Fruit fly (Drosophila melanogaster) whole organism, embryonic: ENCODE data around the gene RpS28a.

Experiments used
- Awh ChIP-seq: fragments of 200-800 bp; sonication (Bioruptor generic); IDR thresholded peaks from 2 replicates; pipeline ENCODE4, ENCODE4 v1.3.6; 2022; ENCODE audit warnings: missing biosample characterization, missing genetic modification characterization
- BEAF-32 ChIP-seq: fragments of 200-800 bp; sonication (Bioruptor generic); optimal IDR thresholded peaks from 3 replicates; lab custom pipeline; 2017; ENCODE audit warnings: missing biosample characterization, missing genetic modification characterization, mild to moderate bottlenecking, moderate library complexity, missing genetic modification reagents
- CG10147 ChIP-seq: fragments of 200-800 bp; sonication (Bioruptor generic); optimal IDR thresholded peaks from 2 replicates; lab custom pipeline; 2019; ENCODE audit warnings: missing biosample characterization, mild to moderate bottlenecking, missing genetic modification characterization, moderate library complexity
- CG10209 ChIP-seq: fragments of 200-800 bp; sonication (Bioruptor generic); optimal IDR thresholded peaks from 3 replicates; lab custom pipeline; 2017; ENCODE audit warnings: missing biosample characterization, mild to moderate bottlenecking, missing genetic modification characterization, missing genetic modification reagents
- CG10274 ChIP-seq: fragments of 200-800 bp; sonication (Bioruptor generic); optimal IDR thresholded peaks from 3 replicates; lab custom pipeline; 2017; ENCODE audit warnings: missing biosample characterization, mild to moderate bottlenecking, missing genetic modification characterization
- CG10462 ChIP-seq: fragments of 200-800 bp; sonication (Bioruptor generic); optimal IDR thresholded peaks from 2 replicates; lab custom pipeline; 2016; ENCODE audit warnings: missing biosample characterization, missing genetic modification characterization
- CG11456 ChIP-seq: fragments of 200-800 bp; sonication (Bioruptor generic); IDR thresholded peaks from 3 replicates; pipeline ENCODE4 v1.3.6; 2022; ENCODE audit warnings: missing biosample characterization, missing genetic modification characterization
- CG12071 ChIP-seq: fragments of 200-800 bp; sonication (Bioruptor generic); optimal IDR thresholded peaks from 3 replicates; lab custom pipeline; 2018; ENCODE audit warnings: missing biosample characterization, mild to moderate bottlenecking, missing genetic modification characterization
- CG15514 ChIP-seq: fragments of 200-800 bp; sonication (Bioruptor generic); optimal IDR thresholded peaks from 3 replicates; lab custom pipeline; 2017; ENCODE audit warnings: missing biosample characterization, missing genetic modification characterization, mild to moderate bottlenecking, moderate library complexity, missing genetic modification reagents
- CG16815 ChIP-seq: fragments of 200-800 bp; sonication (Bioruptor generic); optimal IDR thresholded peaks from 3 replicates; lab custom pipeline; 2017; ENCODE audit warnings: missing biosample characterization, mild to moderate bottlenecking, missing genetic modification characterization
- CG16863 ChIP-seq: fragments of 200-800 bp; sonication (Bioruptor generic); optimal IDR thresholded peaks from 3 replicates; lab custom pipeline; 2016; ENCODE audit warnings: missing biosample characterization, missing genetic modification characterization
- CG18599 ChIP-seq: fragments of 200-800 bp; sonication (Bioruptor generic); optimal IDR thresholded peaks from 3 replicates; lab custom pipeline; 2017; ENCODE audit warnings: missing biosample characterization, missing genetic modification characterization, mild to moderate bottlenecking, moderate library complexity, missing genetic modification reagents
- CG2712 ChIP-seq: fragments of 200-800 bp; optimal IDR thresholded peaks from 3 replicates; lab custom pipeline; 2019; ENCODE audit warnings: missing biosample characterization, mild to moderate bottlenecking, missing genetic modification characterization, moderate library complexity
- CG30403 ChIP-seq: fragments of 200-800 bp; sonication (Bioruptor generic); optimal IDR thresholded peaks from 3 replicates; lab custom pipeline; 2016; ENCODE audit warnings: missing biosample characterization, missing genetic modification characterization
- CG31441 ChIP-seq: fragments of 200-800 bp; sonication (Bioruptor generic); IDR thresholded peaks from 2 replicates; pipeline ENCODE4 v1.3.6; 2022; ENCODE audit warnings: missing biosample characterization, missing genetic modification characterization
- CG3407 ChIP-seq: fragments of 200-800 bp; sonication (Bioruptor generic); optimal IDR thresholded peaks from 2 replicates; lab custom pipeline; 2018; ENCODE audit warnings: missing biosample characterization, mild to moderate bottlenecking, missing genetic modification characterization
- CG3838 ChIP-seq: fragments of 200-800 bp; sonication (Bioruptor generic); optimal IDR thresholded peaks from 3 replicates; lab custom pipeline; 2016; ENCODE audit warnings: missing biosample characterization, missing genetic modification characterization
- CG6813 ChIP-seq: fragments of 200-800 bp; sonication (Bioruptor generic); optimal IDR thresholded peaks from 2 replicates; lab custom pipeline; 2017; ENCODE audit warnings: missing biosample characterization, missing genetic modification characterization, mild to moderate bottlenecking, moderate library complexity, missing genetic modification reagents
- CG7987 ChIP-seq: fragments of 200-800 bp; sonication (Bioruptor generic); optimal IDR thresholded peaks from 2 replicates; lab custom pipeline; 2018; ENCODE audit warnings: missing biosample characterization, mild to moderate bottlenecking, missing genetic modification characterization, moderate library complexity
- CG8290 ChIP-seq, 3 experiments: fragments of 200-800 bp; sonication (Bioruptor generic); optimal IDR thresholded peaks; 2 replicates each; lab custom pipeline; 2016 to 2019; ENCODE audit warnings: missing biosample characterization in 3 of 3, missing genetic modification characterization in 3 of 3, mild to moderate bottlenecking in 2 of 3, moderate library complexity in 1 of 3
- CG8359 ChIP-seq: fragments of 200-800 bp; sonication (Bioruptor generic); optimal IDR thresholded peaks from 2 replicates; lab custom pipeline; 2017; ENCODE audit warnings: missing biosample characterization, mild to moderate bottlenecking, missing genetic modification characterization, borderline replicate concordance
- CG8388 ChIP-seq: fragments of 200-800 bp; sonication (Bioruptor generic); optimal IDR thresholded peaks from 2 replicates; lab custom pipeline; 2019; ENCODE audit warnings: missing biosample characterization, mild to moderate bottlenecking, missing genetic modification characterization, moderate library complexity
- CG9817 ChIP-seq: fragments of 200-800 bp; sonication (Bioruptor generic); optimal IDR thresholded peaks from 2 replicates; lab custom pipeline; 2018; ENCODE audit warnings: missing biosample characterization, mild to moderate bottlenecking, missing genetic modification characterization, moderate library complexity
- D ChIP-seq, 2 experiments: fragments of 200-800 bp in 1 of 2; fragments of >200 bp in 1 of 2; sonication (Bioruptor generic) in 1 of 2; optimal IDR thresholded peaks; 2 replicates in 1 of 2; 3 replicates in 1 of 2; lab custom pipeline; 2017; ENCODE audit warnings: mild to moderate bottlenecking in 1 of 2, missing biosample characterization in 1 of 2, missing genetic modification characterization in 1 of 2, missing genetic modification reagents in 1 of 2
- Dll ChIP-seq: fragments of 200-800 bp; sonication (Bioruptor generic); IDR thresholded peaks from 4 replicates; pipeline ENCODE4 v1.3.6; 2022; ENCODE audit warnings: missing biosample characterization, missing genetic modification characterization; ENCODE audit not compliant: partially characterized antibody
- GATAe ChIP-seq: fragments of 200-800 bp; sonication (Bioruptor generic); conservative IDR thresholded peaks from 2 replicates; pipeline ENCODE4 v1.3.6; 2022; ENCODE audit warnings: missing biosample characterization, missing genetic modification characterization
- Gug ChIP-seq: fragments of 200-800 bp; sonication (Bioruptor generic); IDR thresholded peaks from 4 replicates; pipeline ENCODE4 v1.3.6; 2022; ENCODE audit warnings: missing biosample characterization, missing genetic modification characterization
- HLH54F ChIP-seq: fragments of 200-800 bp; sonication (Bioruptor generic); optimal IDR thresholded peaks from 3 replicates; lab custom pipeline; 2016; ENCODE audit warnings: missing biosample characterization, missing genetic modification characterization
- Hand ChIP-seq: fragments of 200-800 bp; sonication (Bioruptor generic); optimal IDR thresholded peaks from 2 replicates; lab custom pipeline; 2017; ENCODE audit warnings: mild to moderate bottlenecking, missing biosample characterization, missing genetic modification reagents, missing genetic modification characterization
- Hr78 ChIP-seq, 2 experiments: fragments of 200-800 bp in 1 of 2; fragments of >200 bp in 1 of 2; sonication (Bioruptor generic) in 1 of 2; optimal IDR thresholded peaks; 2 replicates each; lab custom pipeline; 2017 to 2019; ENCODE audit warnings: missing biosample characterization in 2 of 2, missing genetic modification characterization in 2 of 2, mild to moderate bottlenecking in 1 of 2, moderate library complexity in 1 of 2
- Lim3 ChIP-seq: fragments of 200-800 bp; sonication (Bioruptor generic); IDR thresholded peaks from 2 replicates; pipeline ENCODE4 v1.3.6; 2022; ENCODE audit warnings: missing biosample characterization, missing genetic modification characterization
- Side ChIP-seq: fragments of 200-800 bp; sonication (Bioruptor generic); optimal IDR thresholded peaks from 2 replicates; lab custom pipeline; 2016; ENCODE audit warnings: missing biosample characterization, missing genetic modification characterization
- ap ChIP-seq: fragments of 200-800 bp; sonication (Bioruptor generic); IDR thresholded peaks from 2 replicates; pipeline ENCODE4 v1.3.6; 2022; ENCODE audit warnings: missing biosample characterization, missing genetic modification characterization
- az2 ChIP-seq: fragments of 200-800 bp; sonication (Bioruptor generic); optimal IDR thresholded peaks from 3 replicates; lab custom pipeline; 2016; ENCODE audit warnings: missing biosample characterization, missing genetic modification characterization
- btn ChIP-seq: fragments of 200-800 bp; sonication (Bioruptor generic); optimal IDR thresholded peaks from 2 replicates; lab custom pipeline; 2016; ENCODE audit warnings: missing biosample characterization, missing genetic modification characterization
- cas ChIP-seq: fragments of 200-800 bp; sonication (Bioruptor generic); IDR thresholded peaks from 2 replicates; pipeline ENCODE4 v1.3.6; 2022; ENCODE audit warnings: missing biosample characterization, missing genetic modification characterization
- dmrt99B ChIP-seq: fragments of 200-800 bp; sonication (Bioruptor generic); optimal IDR thresholded peaks from 2 replicates; lab custom pipeline; 2018; ENCODE audit warnings: missing biosample characterization, mild to moderate bottlenecking, missing genetic modification characterization, moderate library complexity
- ewg ChIP-seq: fragments of 200-800 bp; sonication (Bioruptor generic); optimal IDR thresholded peaks from 3 replicates; lab custom pipeline; 2017; ENCODE audit warnings: mild to moderate bottlenecking, missing biosample characterization, missing genetic modification reagents, missing genetic modification characterization
- gt ChIP-seq: fragments of 200-800 bp; sonication (Bioruptor generic); IDR thresholded peaks from 2 replicates; pipeline ENCODE4 v1.3.6; 2022; ENCODE audit warnings: missing biosample characterization, missing genetic modification characterization
- hbn ChIP-seq: fragments of 200-800 bp; sonication (Bioruptor generic); IDR thresholded peaks from 2 replicates; pipeline ENCODE4 v1.3.6; 2022; ENCODE audit warnings: missing biosample characterization, missing genetic modification characterization; ENCODE audit not compliant: partially characterized antibody
- lola ChIP-seq, 3 experiments: fragments of >200 bp in 2 of 3; fragments of 200-800 bp in 1 of 3; sonication (Bioruptor generic) in 1 of 3; optimal IDR thresholded peaks; 2 replicates each; lab custom pipeline; 2017 to 2019; ENCODE audit warnings: missing biosample characterization in 3 of 3, missing genetic modification characterization in 3 of 3, mild to moderate bottlenecking in 1 of 3, moderate library complexity in 1 of 3
- pho ChIP-seq: fragments of 200-800 bp; sonication (Bioruptor generic); optimal IDR thresholded peaks from 2 replicates; lab custom pipeline; 2016; ENCODE audit warnings: missing biosample characterization, missing genetic modification characterization
- pros ChIP-seq: fragments of 200-800 bp; sonication (Bioruptor generic); optimal IDR thresholded peaks from 3 replicates; lab custom pipeline; 2019; ENCODE audit warnings: missing biosample characterization, mild to moderate bottlenecking, missing genetic modification characterization, moderate library complexity
- shn ChIP-seq: fragments of 200-800 bp; sonication (Bioruptor generic); optimal IDR thresholded peaks from 3 replicates; lab custom pipeline; 2016; ENCODE audit warnings: missing biosample characterization, missing genetic modification characterization
- tll ChIP-seq, 2 experiments: fragments of 200-800 bp in 1 of 2; fragments of >200 bp in 1 of 2; sonication (Bioruptor generic) in 1 of 2; optimal IDR thresholded peaks; 2 replicates each; lab custom pipeline; 2017 to 2019; ENCODE audit warnings: missing biosample characterization in 2 of 2, missing genetic modification characterization in 2 of 2, mild to moderate bottlenecking in 1 of 2, moderate library complexity in 1 of 2
- vfl ChIP-seq: fragments of 200-800 bp; sonication (Bioruptor generic); optimal IDR thresholded peaks from 2 replicates; lab custom pipeline; 2016; ENCODE audit warnings: missing biosample characterization, missing genetic modification characterization
- wdn ChIP-seq: fragments of 200-800 bp; sonication (Bioruptor generic); IDR thresholded peaks from 2 replicates; pipeline ENCODE4 v1.3.6; 2022; ENCODE audit warnings: missing biosample characterization, missing genetic modification characterization
- zfh2 ChIP-seq: fragments of 200-800 bp; sonication (Bioruptor generic); optimal IDR thresholded peaks from 2 replicates; lab custom pipeline; 2016; ENCODE audit warnings: missing biosample characterization, missing genetic modification characterization

The RpS28a gene

DNA sequence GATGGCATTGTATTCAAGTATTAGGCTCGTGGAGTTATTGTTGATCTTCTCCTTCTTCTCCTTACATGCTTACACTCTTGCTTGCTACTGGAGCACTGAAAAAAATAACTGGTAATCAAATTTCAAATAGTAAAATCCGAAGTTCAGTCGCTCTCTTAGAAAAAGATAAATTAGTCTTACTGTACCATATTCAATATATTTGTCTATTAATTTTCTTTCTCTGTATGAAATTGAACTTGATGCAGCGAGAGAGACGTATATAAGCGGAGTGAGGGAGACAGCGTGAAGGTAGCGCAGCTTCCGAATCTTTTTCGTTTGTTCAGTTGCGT lies 38.7 kb upstream of the RpS28a start (continued):
- peak; percentile 77 for TF ChIP-seq btn (GFP tag; lab: Kevin White, UChicago)
- TF ChIP-seq CG16815 (GFP tag; lab: Kevin White, UChicago): peak; percentile 27
- peak; percentile 64 for TF ChIP-seq ewg (GFP tag; lab: Kevin White, UChicago)
- peak; percentile 47 for TF ChIP-seq vfl (GFP tag; lab: Kevin White, UChicago)
- TF ChIP-seq CG8388: peak; percentile 91
- peak; percentile 80 for TF ChIP-seq CG7987
- TF ChIP-seq Side (GFP tag; lab: Kevin White, UChicago): peak; percentile 89
- TF ChIP-seq Lim3: peak; percentile 74
- TF ChIP-seq az2 (GFP tag; lab: Kevin White, UChicago): peak; percentile 76
- TF ChIP-seq Gug (GFP tag; lab: Robert Waterston, UW): peak; percentile 83
- TF ChIP-seq pho (GFP tag; lab: Kevin White, UChicago): peak; percentile 46
- no peak for TF ChIP-seq BEAF-32
- TF ChIP-seq CG8290 (GFP tag; optimal IDR thresholded peaks at IDR 0.05; lab: Kevin White, UChicago): peak; percentile 85
- TF ChIP-seq CG8290 (tag; optimal IDR thresholded peaks at IDR 0.05; lab: Kevin White, UChicago): peak in 1 of 2 experiments; percentile 77
- peak; percentile 79 for TF ChIP-seq CG10274
- peak; percentile 42 for TF ChIP-seq shn (GFP tag; lab: Kevin White, UChicago)
- peak; percentile 82 for TF ChIP-seq CG31441
- peak; percentile 52; the same call in 1 of the 2 replicates for TF ChIP-seq cas (GFP tag; lab: Robert Waterston, UW)
- TF ChIP-seq CG8359 (GFP tag; lab: Kevin White, UChicago): peak; percentile 63
- TF ChIP-seq CG6813 (GFP tag; lab: Kevin White, UChicago): peak; percentile 82
- peak in 1 of 2 experiments; percentile 76 for TF ChIP-seq Hr78 (GFP tag; optimal IDR thresholded peaks at IDR 0.05; lab: Kevin White, UChicago)
- TF ChIP-seq GATAe: no peak
- peak; percentile 89 for TF ChIP-seq CG18599 (GFP tag; lab: Kevin White, UChicago)
- TF ChIP-seq CG12071: peak; percentile 89
- TF ChIP-seq CG3407 (GFP tag; lab: Kevin White, UChicago): peak; percentile 82
- TF ChIP-seq CG30403: peak; percentile 87
- TF ChIP-seq tll (GFP tag; optimal IDR thresholded peaks at IDR 0.05; lab: Kevin White, UChicago): no peak
- TF ChIP-seq wdn (GFP tag; lab: Robert Waterston, UW): peak; percentile 73; the same call in 1 of the 2 replicates
- peak; percentile 30 for TF ChIP-seq HLH54F (GFP tag; lab: Kevin White, UChicago)
- TF ChIP-seq CG16863 (GFP tag; lab: Kevin White, UChicago): peak; percentile 73
- TF ChIP-seq hbn: no peak
- peak; percentile 67 for TF ChIP-seq CG10209
- TF ChIP-seq CG11456 (GFP tag; lab: Robert Waterston, UW): peak; percentile 85
- peak; percentile 79 for TF ChIP-seq CG9817
- TF ChIP-seq D (optimal IDR thresholded peaks at IDR 0.05; lab: Kevin White, UChicago): no peak
- peak; percentile 93 for TF ChIP-seq D (GFP tag; optimal IDR thresholded peaks at IDR 0.05; lab: Kevin White, UChicago)
- peak; percentile 95 for TF ChIP-seq Awh (GFP tag; lab: Robert Waterston, UW)
- peak; percentile 95 for TF ChIP-seq dmrt99B (tag; lab: Kevin White, UChicago)
- peak; percentile 60 for TF ChIP-seq CG10462 (GFP tag; lab: Kevin White, UChicago)
- TF ChIP-seq gt (GFP tag; lab: Robert Waterston, UW): peak; percentile 77
- TF ChIP-seq Hand: no peak
- TF ChIP-seq CG10147 (GFP tag; lab: Kevin White, UChicago): peak; percentile 77
- peak in 1 of 3 experiments; percentile 38 for TF ChIP-seq lola (GFP tag; optimal IDR thresholded peaks at IDR 0.05; lab: Kevin White, UChicago)
- TF ChIP-seq CG3838 (GFP tag; lab: Kevin White, UChicago): no peak
- peak; percentile 92 for TF ChIP-seq ap (GFP tag; lab: Robert Waterston, UW)
- TF ChIP-seq CG2712 (tag; lab: Kevin White, UChicago): peak; percentile 87
- TF ChIP-seq CG15514 (GFP tag; lab: Kevin White, UChicago): peak; percentile 75
- peak; percentile 63 for TF ChIP-seq pros (GFP tag; lab: Kevin White, UChicago)
- no peak for TF ChIP-seq Dll (GFP tag; lab: Robert Waterston, UW)
- peak; percentile 38 for TF ChIP-seq zfh2 (GFP tag; lab: Kevin White, UChicago)
